Fruit fly (Drosophila melanogaster) whole organism, adult: ENCODE measurements around the gene APP-BP1.

Source experiments
- CG11617 ChIP-seq: fragments of 200-800 bp; sonication (Bioruptor generic); optimal IDR thresholded peaks from 2 replicates; lab custom pipeline; 2017; ENCODE audit warnings: mild to moderate bottlenecking, missing biosample characterization, missing genetic modification reagents, missing genetic modification characterization
- CG12768 ChIP-seq: fragments of 200-800 bp; sonication (Bioruptor generic); optimal IDR thresholded peaks from 2 replicates; lab custom pipeline; 2017; ENCODE audit warnings: missing biosample characterization, missing genetic modification characterization, mild to moderate bottlenecking, moderate library complexity, missing genetic modification reagents
- CG14711 ChIP-seq: fragments of 200-800 bp; sonication (Bioruptor generic); optimal IDR thresholded peaks from 2 replicates; lab custom pipeline; 2018; ENCODE audit warnings: missing biosample characterization, mild to moderate bottlenecking, missing genetic modification characterization, moderate library complexity
- CG1620 ChIP-seq: fragments of 200-800 bp; sonication (Bioruptor generic); optimal IDR thresholded peaks from 2 replicates; lab custom pipeline; 2016; ENCODE audit warnings: missing biosample characterization, missing genetic modification characterization
- CG33017 ChIP-seq: fragments of 200-800 bp; sonication (Bioruptor generic); optimal IDR thresholded peaks from 2 replicates; lab custom pipeline; 2018; ENCODE audit warnings: missing biosample characterization, mild to moderate bottlenecking, missing genetic modification characterization, moderate library complexity
- CG5204 ChIP-seq: fragments of 200-800 bp; sonication (Bioruptor generic); optimal IDR thresholded peaks from 2 replicates; lab custom pipeline; 2016; ENCODE audit warnings: missing biosample characterization, missing genetic modification characterization
- CG7045 ChIP-seq: fragments of 200-800 bp; sonication (Bioruptor generic); optimal IDR thresholded peaks from 2 replicates; lab custom pipeline; 2017; ENCODE audit warnings: missing biosample characterization, mild to moderate bottlenecking, missing genetic modification characterization
- CG7101 ChIP-seq: fragments of 200-800 bp; sonication (Bioruptor generic); optimal IDR thresholded peaks from 2 replicates; lab custom pipeline; 2018; ENCODE audit warnings: missing biosample characterization, mild to moderate bottlenecking, missing genetic modification characterization, moderate library complexity
- Clk ChIP-seq: fragments of 200-800 bp; sonication (Bioruptor generic); optimal IDR thresholded peaks from 2 replicates; lab custom pipeline; 2017; ENCODE audit warnings: missing biosample characterization, missing genetic modification characterization
- Crg-1 ChIP-seq: fragments of 200-800 bp; sonication (Bioruptor generic); optimal IDR thresholded peaks from 2 replicates; lab custom pipeline; 2016; ENCODE audit warnings: missing biosample characterization, missing genetic modification characterization
- Hr96 ChIP-seq: fragments of 200-800 bp; sonication (Bioruptor generic); optimal IDR thresholded peaks from 2 replicates; lab custom pipeline; 2016; ENCODE audit warnings: missing biosample characterization, missing genetic modification characterization
- Mnt ChIP-seq: fragments of 200-800 bp; sonication (Bioruptor generic); optimal IDR thresholded peaks from 2 replicates; lab custom pipeline; 2016; ENCODE audit warnings: missing biosample characterization, mild to moderate bottlenecking, missing genetic modification characterization
- bab1 ChIP-seq: fragments of 200-800 bp; sonication (Bioruptor generic); optimal IDR thresholded peaks from 3 replicates; lab custom pipeline; 2019; ENCODE audit warnings: missing biosample characterization, mild to moderate bottlenecking, missing genetic modification characterization, moderate library complexity
- cic ChIP-seq: fragments of 200-800 bp; sonication (Bioruptor generic); optimal IDR thresholded peaks from 2 replicates; lab custom pipeline; 2017; ENCODE audit warnings: missing biosample characterization, mild to moderate bottlenecking, missing genetic modification characterization, moderate library complexity
- cnc ChIP-seq, 2 experiments: fragments of >200 bp; optimal IDR thresholded peaks; 2 replicates each; lab custom pipeline; 2017
- kay ChIP-seq: fragments of 200-800 bp; sonication (Bioruptor generic); peaks from one replicate; lab custom pipeline; 2016; ENCODE audit warnings: missing biosample characterization, missing genetic modification characterization, borderline replicate concordance
- ovo ChIP-seq: fragments of 200-800 bp; sonication (Bioruptor generic); optimal IDR thresholded peaks from 2 replicates; lab custom pipeline; 2016; ENCODE audit warnings: missing biosample characterization, missing genetic modification characterization
- pad ChIP-seq: fragments of 200-800 bp; sonication (Bioruptor generic); optimal IDR thresholded peaks from 3 replicates; lab custom pipeline; 2017; ENCODE audit warnings: missing biosample characterization, missing genetic modification characterization, mild to moderate bottlenecking, moderate library complexity, missing genetic modification reagents
- tj ChIP-seq: fragments of 200-800 bp; sonication (Bioruptor generic); optimal IDR thresholded peaks from 3 replicates; lab custom pipeline; 2017; ENCODE audit warnings: missing biosample characterization, mild to moderate bottlenecking, missing genetic modification characterization, moderate library complexity
- toe ChIP-seq: fragments of 200-800 bp; sonication (Bioruptor generic); optimal IDR thresholded peaks from 2 replicates; lab custom pipeline; 2016; ENCODE audit warnings: missing biosample characterization, missing genetic modification characterization

Gene APP-BP1

dm6 chr3L:11138862-11139261 lies 40.6 kb downstream of the APP-BP1 start:
- TF ChIP-seq CG11617 (GFP tag; lab: Kevin White, UChicago) (no peak), tj (GFP tag; lab: Kevin White, UChicago) (no peak), CG12768 (GFP tag; lab: Kevin White, UChicago) (no peak), toe (no peak), Hr96 (GFP tag; lab: Kevin White, UChicago) (no peak), CG7101 (tag; lab: Kevin White, UChicago) (no peak), Crg-1 (GFP tag; lab: Kevin White, UChicago) (no peak), cic (GFP tag; lab: Kevin White, UChicago) (no peak), CG33017 (tag; lab: Kevin White, UChicago) (no peak), CG7045 (no peak), ovo (GFP tag; lab: Kevin White, UChicago) (no peak)

DNA sequence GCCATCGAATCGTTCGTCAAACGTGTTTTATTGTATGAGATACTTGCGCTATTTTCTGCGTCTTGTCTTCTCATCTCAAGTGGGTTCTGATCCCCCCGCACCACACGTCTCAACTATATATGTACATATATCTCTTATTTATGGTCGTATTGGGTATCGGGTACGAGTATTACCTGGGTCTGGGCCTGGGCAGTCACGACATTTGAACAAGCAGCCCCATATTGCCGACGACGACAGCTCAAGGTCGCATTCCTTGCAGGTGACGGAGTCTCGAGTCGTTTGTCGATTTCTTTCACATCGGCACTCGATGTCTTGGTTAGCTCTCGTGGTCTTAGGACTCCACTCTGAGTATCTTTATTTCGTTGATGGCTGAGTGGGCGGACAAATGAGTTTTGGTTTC lies 46.9 kb downstream of the APP-BP1 start:
- no peak for TF ChIP-seq CG33017 (tag; lab: Kevin White, UChicago)
- TF ChIP-seq toe = no peak

- TF ChIP-seq tj (GFP tag; lab: Kevin White, UChicago) (no peak), CG5204 (GFP tag; lab: Kevin White, UChicago) (no peak), Crg-1 (GFP tag; lab: Kevin White, UChicago) (no peak), kay (GFP tag; lab: Kevin White, UChicago) (no peak), CG14711 (tag; lab: Kevin White, UChicago) (no peak), bab1 (GFP tag; lab: Kevin White, UChicago) (no peak), cic (GFP tag; lab: Kevin White, UChicago) (no peak), CG12768 (GFP tag; lab: Kevin White, UChicago) (no peak), Hr96 (GFP tag; lab: Kevin White, UChicago) (no peak), pad (GFP tag; lab: Kevin White, UChicago) (no peak), CG11617 (GFP tag; lab: Kevin White, UChicago) (no peak), CG7045 (no peak), cnc (optimal IDR thresholded peaks at IDR 0.05; lab: Kevin White, UChicago) (no peak), Clk (no peak), CG1620 (GFP tag; lab: Kevin White, UChicago) (no peak)
These were observed 49.5 kb downstream of the APP-BP1 start for dm6 chr3L:11147675-11148074.

dm6 chr3L:11148478-11149251 lies 50.5 kb downstream of the APP-BP1 start:
- no peak for TF ChIP-seq CG14711 (tag; lab: Kevin White, UChicago)
- no peak for TF ChIP-seq CG7045
- no peak for TF ChIP-seq toe
- no peak for TF ChIP-seq Clk
- TF ChIP-seq CG33017 (tag; lab: Kevin White, UChicago) = no peak
- no peak for TF ChIP-seq ovo (GFP tag; lab: Kevin White, UChicago)
- TF ChIP-seq cic (GFP tag; lab: Kevin White, UChicago) = no peak
- no peak for TF ChIP-seq Mnt (GFP tag; lab: Kevin White, UChicago)
- TF ChIP-seq CG5204 (GFP tag; lab: Kevin White, UChicago) = no peak
- TF ChIP-seq Hr96 (GFP tag; lab: Kevin White, UChicago) = no peak
- TF ChIP-seq CG7101 (tag; lab: Kevin White, UChicago) = no peak
- no peak for TF ChIP-seq bab1 (GFP tag; lab: Kevin White, UChicago)
- no peak for TF ChIP-seq CG1620 (GFP tag; lab: Kevin White, UChicago)
- TF ChIP-seq CG11617 (GFP tag; lab: Kevin White, UChicago) = no peak
- no peak for TF ChIP-seq cnc (optimal IDR thresholded peaks at IDR 0.05; lab: Kevin White, UChicago)
- TF ChIP-seq kay (GFP tag; lab: Kevin White, UChicago) = no peak
- TF ChIP-seq Crg-1 (GFP tag; lab: Kevin White, UChicago) = no peak
- no peak for TF ChIP-seq tj (GFP tag; lab: Kevin White, UChicago)
